Worm (Caenorhabditis elegans): Measurements from ENCODE around the gene pef-1.

The pef-1 gene

ce11 chrIII:955981-956380 is 29.9 kb upstream of the pef-1 start, which contains the start of gene fbxa-54:
fbxa-54 (plus strand) TSS chrIII:956334.
- TF ChIP-seq sdc-2 (tag; optimal IDR thresholded peaks at IDR 0.05) = no peak
- no peak for TF ChIP-seq lin-11 (tag; optimal IDR thresholded peaks at IDR 0.05)
- TF ChIP-seq F13H6.1 (tag; optimal IDR thresholded peaks at IDR 0.05) = no peak
- TF ChIP-seq hlh-15 (tag; optimal IDR thresholded peaks at IDR 0.05) = no peak
- TF ChIP-seq ama-1 (optimal IDR thresholded peaks at IDR 0.05) = no peak
- no peak for TF ChIP-seq ref-2 (tag; optimal IDR thresholded peaks at IDR 0.05)
- no peak for TF ChIP-seq K02D7.2 (tag; optimal IDR thresholded peaks at IDR 0.05)
- TF ChIP-seq unc-3 (GFP tag; conservative IDR thresholded peaks at IDR 0.05) = no peak
- TF ChIP-seq unc-3 (tag; optimal IDR thresholded peaks at IDR 0.05) = no peak
- no peak for TF ChIP-seq elt-2 (tag; optimal IDR thresholded peaks at IDR 0.05)
- no peak for TF ChIP-seq ets-4 (tag; optimal IDR thresholded peaks at IDR 0.05)
- no peak for TF ChIP-seq tbx-7 (tag; optimal IDR thresholded peaks at IDR 0.05)
- TF ChIP-seq pag-3 (tag; optimal IDR thresholded peaks at IDR 0.05; ENCODE audit: borderline replicate concordance) = no peak
- no peak for TF ChIP-seq ceh-48 (tag; optimal IDR thresholded peaks at IDR 0.05)
- no peak for TF ChIP-seq odd-2 (tag; optimal IDR thresholded peaks at IDR 0.05)

ce11 chrIII:954553-954952 is 28.4 kb upstream of the pef-1 start, which contains the start of the genes T12B5.15 and T12B5.14:
T12B5.15 (minus strand) TSS chrIII:954653.
T12B5.14 (plus strand) TSS chrIII:954873.
- TF ChIP-seq gmeb-2 (tag; optimal IDR thresholded peaks at IDR 0.05) (no peak), tbx-7 (tag; optimal IDR thresholded peaks at IDR 0.05) (no peak), ref-2 (tag; optimal IDR thresholded peaks at IDR 0.05) (no peak), ahr-1 (tag; optimal IDR thresholded peaks at IDR 0.05) (no peak), sox-2 (GFP tag; IDR thresholded peaks at IDR 0.05) (no peak), ceh-34 (tag; optimal IDR thresholded peaks at IDR 0.05) (no peak), hlh-8 (tag; optimal IDR thresholded peaks at IDR 0.05) (no peak), ceh-24 (tag; optimal IDR thresholded peaks at IDR 0.05) (no peak), hlh-13 (GFP tag; optimal IDR thresholded peaks at IDR 0.05) (no peak), unc-55 (GFP tag; optimal IDR thresholded peaks at IDR 0.05) (no peak), pha-4 (tag; optimal IDR thresholded peaks at IDR 0.05) (no peak), hlh-15 (tag; optimal IDR thresholded peaks at IDR 0.05) (no peak), ceh-14 (tag; optimal IDR thresholded peaks at IDR 0.05) (no peak), ets-4 (tag; optimal IDR thresholded peaks at IDR 0.05) (no peak), fax-1 (tag; optimal IDR thresholded peaks at IDR 0.05) (no peak), lin-11 (tag; optimal IDR thresholded peaks at IDR 0.05) (no peak), syd-9 (tag; optimal IDR thresholded peaks at IDR 0.05) (no peak)

ce11 chrIII:952184-952583 is 26.1 kb upstream of the pef-1 start, which contains the start of gene fbxa-10:
fbxa-10 (plus strand) TSS chrIII:952390.
- TF ChIP-seq syd-9 (tag; optimal IDR thresholded peaks at IDR 0.05) (no peak), pqm-1 (tag; optimal IDR thresholded peaks at IDR 0.05) (no peak)

ce11 chrIII:950472-950871 is 24.4 kb upstream of the pef-1 start, which contains the start of the genes fbxa-67 and fbxa-11:
fbxa-67 (minus strand) TSS chrIII:950670.
fbxa-11 (plus strand) TSS chrIII:950869.
- TF ChIP-seq hlh-30 (tag; optimal IDR thresholded peaks at IDR 0.05; ENCODE audit: insufficient read depth) = no peak
- no peak for TF ChIP-seq fkh-6 (tag; optimal IDR thresholded peaks at IDR 0.05)
- no peak for TF ChIP-seq ceh-34 (tag; optimal IDR thresholded peaks at IDR 0.05)
- TF ChIP-seq nhr-11 (tag; optimal IDR thresholded peaks at IDR 0.05) = no peak

ce11 chrIII:946250-946725 is 20.2 kb upstream of the pef-1 start, which contains the start of gene fbxa-60:
fbxa-60 (minus strand) TSS chrIII:946300.
- TF ChIP-seq K09A11.1 (tag; optimal IDR thresholded peaks at IDR 0.05; ENCODE audit: insufficient read depth) (no peak), nfya-1 (tag; optimal IDR thresholded peaks at IDR 0.05) (no peak), hlh-6 (tag; optimal IDR thresholded peaks at IDR 0.05) (no peak), sox-4 (tag; optimal IDR thresholded peaks at IDR 0.05) (no peak), madf-2 (tag; optimal IDR thresholded peaks at IDR 0.05) (no peak), ceh-19 (GFP tag; optimal IDR thresholded peaks at IDR 0.05) (no peak), ceh-6 (GFP tag; optimal IDR thresholded peaks at IDR 0.05) (no peak), elt-4 (tag; optimal IDR thresholded peaks at IDR 0.05) (no peak), eyg-1 (tag; optimal IDR thresholded peaks at IDR 0.05) (no peak), ref-2 (tag; optimal IDR thresholded peaks at IDR 0.05) (no peak)

Data from whole organism, late embryonic.